Worm (Caenorhabditis elegans): ENCODE data around the gene F43C11.6.

- no peak for TF ChIP-seq Y56A3A.18 (GFP tag; IDR thresholded peaks at IDR 0.05)
- no peak for TF ChIP-seq snpc-4 (GFP tag; optimal IDR thresholded peaks at IDR 0.05)
- no peak for TF ChIP-seq snpc-4 (tag; optimal IDR thresholded peaks at IDR 0.05)
- no peak for TF ChIP-seq Y79H2A.3 (GFP tag; conservative IDR thresholded peaks at IDR 0.05)
- no peak for TF ChIP-seq dpl-1 (GFP tag; optimal IDR thresholded peaks at IDR 0.05)
- TF ChIP-seq ceh-58 (GFP tag; IDR thresholded peaks at IDR 0.05): no peak
- TF ChIP-seq repo-1 (tag; optimal IDR thresholded peaks at IDR 0.05): no peak
- TF ChIP-seq ceh-40 (GFP tag; IDR thresholded peaks at IDR 0.05): no peak
- TF ChIP-seq ceh-100 (GFP tag; IDR thresholded peaks at IDR 0.05): no peak
These were observed 22.1 kb upstream of the F43C11.6 start, which contains the start of gene ZK1240.3 for ce11 chrII:2320097-2320496.
